Fruit fly (Drosophila melanogaster) whole organism, adult: Measurements from ENCODE around the gene CG14070.

Experiments
- CG11617 ChIP-seq: fragments of 200-800 bp; sonication (Bioruptor generic); optimal IDR thresholded peaks from 2 replicates; lab custom pipeline; 2017; ENCODE audit warnings: mild to moderate bottlenecking, missing biosample characterization, missing genetic modification reagents, missing genetic modification characterization
- CG12768 ChIP-seq: fragments of 200-800 bp; sonication (Bioruptor generic); optimal IDR thresholded peaks from 2 replicates; lab custom pipeline; 2017; ENCODE audit warnings: missing biosample characterization, missing genetic modification characterization, mild to moderate bottlenecking, moderate library complexity, missing genetic modification reagents
- CG14711 ChIP-seq: fragments of 200-800 bp; sonication (Bioruptor generic); optimal IDR thresholded peaks from 2 replicates; lab custom pipeline; 2018; ENCODE audit warnings: missing biosample characterization, mild to moderate bottlenecking, missing genetic modification characterization, moderate library complexity
- CG1620 ChIP-seq: fragments of 200-800 bp; sonication (Bioruptor generic); optimal IDR thresholded peaks from 2 replicates; lab custom pipeline; 2016; ENCODE audit warnings: missing biosample characterization, missing genetic modification characterization
- CG33017 ChIP-seq: fragments of 200-800 bp; sonication (Bioruptor generic); optimal IDR thresholded peaks from 2 replicates; lab custom pipeline; 2018; ENCODE audit warnings: missing biosample characterization, mild to moderate bottlenecking, missing genetic modification characterization, moderate library complexity
- CG5204 ChIP-seq: fragments of 200-800 bp; sonication (Bioruptor generic); optimal IDR thresholded peaks from 2 replicates; lab custom pipeline; 2016; ENCODE audit warnings: missing biosample characterization, missing genetic modification characterization
- CG7045 ChIP-seq: fragments of 200-800 bp; sonication (Bioruptor generic); optimal IDR thresholded peaks from 2 replicates; lab custom pipeline; 2017; ENCODE audit warnings: missing biosample characterization, mild to moderate bottlenecking, missing genetic modification characterization
- CG7101 ChIP-seq: fragments of 200-800 bp; sonication (Bioruptor generic); optimal IDR thresholded peaks from 2 replicates; lab custom pipeline; 2018; ENCODE audit warnings: missing biosample characterization, mild to moderate bottlenecking, missing genetic modification characterization, moderate library complexity
- Clk ChIP-seq: fragments of 200-800 bp; sonication (Bioruptor generic); optimal IDR thresholded peaks from 2 replicates; lab custom pipeline; 2017; ENCODE audit warnings: missing biosample characterization, missing genetic modification characterization
- Crg-1 ChIP-seq: fragments of 200-800 bp; sonication (Bioruptor generic); optimal IDR thresholded peaks from 2 replicates; lab custom pipeline; 2016; ENCODE audit warnings: missing biosample characterization, missing genetic modification characterization
- Hr96 ChIP-seq: fragments of 200-800 bp; sonication (Bioruptor generic); optimal IDR thresholded peaks from 2 replicates; lab custom pipeline; 2016; ENCODE audit warnings: missing biosample characterization, missing genetic modification characterization
- Mnt ChIP-seq: fragments of 200-800 bp; sonication (Bioruptor generic); optimal IDR thresholded peaks from 2 replicates; lab custom pipeline; 2016; ENCODE audit warnings: missing biosample characterization, mild to moderate bottlenecking, missing genetic modification characterization
- bab1 ChIP-seq: fragments of 200-800 bp; sonication (Bioruptor generic); optimal IDR thresholded peaks from 3 replicates; lab custom pipeline; 2019; ENCODE audit warnings: missing biosample characterization, mild to moderate bottlenecking, missing genetic modification characterization, moderate library complexity
- cic ChIP-seq: fragments of 200-800 bp; sonication (Bioruptor generic); optimal IDR thresholded peaks from 2 replicates; lab custom pipeline; 2017; ENCODE audit warnings: missing biosample characterization, mild to moderate bottlenecking, missing genetic modification characterization, moderate library complexity
- cnc ChIP-seq, 2 experiments: fragments of >200 bp; optimal IDR thresholded peaks; 2 replicates each; lab custom pipeline; 2017
- kay ChIP-seq: fragments of 200-800 bp; sonication (Bioruptor generic); peaks from one replicate; lab custom pipeline; 2016; ENCODE audit warnings: missing biosample characterization, missing genetic modification characterization, borderline replicate concordance
- ovo ChIP-seq: fragments of 200-800 bp; sonication (Bioruptor generic); optimal IDR thresholded peaks from 2 replicates; lab custom pipeline; 2016; ENCODE audit warnings: missing biosample characterization, missing genetic modification characterization
- pad ChIP-seq: fragments of 200-800 bp; sonication (Bioruptor generic); optimal IDR thresholded peaks from 3 replicates; lab custom pipeline; 2017; ENCODE audit warnings: missing biosample characterization, missing genetic modification characterization, mild to moderate bottlenecking, moderate library complexity, missing genetic modification reagents
- tj ChIP-seq: fragments of 200-800 bp; sonication (Bioruptor generic); optimal IDR thresholded peaks from 3 replicates; lab custom pipeline; 2017; ENCODE audit warnings: missing biosample characterization, mild to moderate bottlenecking, missing genetic modification characterization, moderate library complexity
- toe ChIP-seq: fragments of 200-800 bp; sonication (Bioruptor generic); optimal IDR thresholded peaks from 2 replicates; lab custom pipeline; 2016; ENCODE audit warnings: missing biosample characterization, missing genetic modification characterization

The CG14070 gene

DNA sequence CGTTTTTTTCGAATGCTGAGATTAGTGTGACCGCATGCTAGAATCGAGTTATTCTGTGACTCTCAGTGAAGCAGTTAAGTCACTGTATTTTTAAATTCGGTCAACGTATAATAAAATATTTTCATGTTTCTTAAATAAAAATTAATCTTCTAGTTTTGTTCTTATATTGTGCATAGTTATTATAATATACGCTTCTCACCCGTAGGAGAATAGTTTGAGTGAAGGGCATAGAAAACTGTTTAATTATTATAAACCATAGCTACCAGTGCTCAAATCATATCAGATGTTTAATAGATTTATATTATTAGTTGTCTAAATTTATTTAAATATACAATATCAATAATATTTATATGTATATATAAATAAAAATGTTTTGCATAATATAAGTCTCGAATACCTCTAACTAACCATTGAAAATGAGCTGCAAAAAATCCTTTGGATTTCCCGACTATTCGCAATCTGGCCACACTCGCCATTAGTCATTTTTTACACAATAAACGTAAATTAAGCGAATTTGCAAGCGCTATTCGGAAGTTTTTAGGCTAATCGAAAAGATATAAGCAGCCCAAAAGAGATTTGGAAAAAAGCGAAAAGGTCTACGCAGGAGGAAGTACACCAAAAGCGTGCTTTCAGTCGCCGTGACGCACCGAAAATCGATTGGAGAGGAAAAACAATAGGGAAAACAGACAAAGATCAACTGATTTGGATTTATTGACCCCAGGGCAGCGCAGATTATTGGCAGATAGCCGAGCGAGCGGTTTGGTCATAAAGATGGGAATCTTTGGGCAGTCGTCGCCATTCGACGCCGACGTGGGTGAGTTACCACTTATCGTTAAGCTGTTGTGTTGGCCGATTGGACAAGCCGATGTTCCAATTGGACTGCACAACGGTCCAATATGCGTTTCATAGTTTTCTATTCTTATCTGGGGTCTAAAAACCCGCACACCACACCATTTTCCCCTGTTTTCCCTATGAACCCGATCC, 43.2 kb downstream of the CG14070 start, which contains the start of the genes aurB and Stam:
Gene aurB (minus strand): TSS at position 31 of the 984 bp plus-strand sequence.
Gene Stam (plus strand): TSS at position 473 of the 984 bp plus-strand sequence.
- peak; percentile 65 for TF ChIP-seq CG33017 (tag; lab: Kevin White, UChicago)
- peak; percentile 61 for TF ChIP-seq CG14711 (tag; lab: Kevin White, UChicago)
- TF ChIP-seq bab1 (GFP tag; lab: Kevin White, UChicago), result peak; percentile 58
- no peak for TF ChIP-seq CG1620 (GFP tag; lab: Kevin White, UChicago)
- no peak for TF ChIP-seq cnc (optimal IDR thresholded peaks at IDR 0.05; lab: Kevin White, UChicago)
- peak; percentile 3 for TF ChIP-seq Mnt (GFP tag; lab: Kevin White, UChicago)
- peak; percentile 23 for TF ChIP-seq CG12768 (GFP tag; lab: Kevin White, UChicago)
- peak; percentile 35 for TF ChIP-seq CG7045 (GFP tag; lab: Kevin White, UChicago)
- TF ChIP-seq CG7101 (tag; lab: Kevin White, UChicago), result peak; percentile 70
- peak; percentile 29 for TF ChIP-seq pad (GFP tag; lab: Kevin White, UChicago)
- peak; percentile 35 for TF ChIP-seq tj (GFP tag; lab: Kevin White, UChicago)
- TF ChIP-seq kay (GFP tag; lab: Kevin White, UChicago), result peak; percentile 90
- peak; percentile 48 for TF ChIP-seq toe (GFP tag; lab: Kevin White, UChicago)
- peak; percentile 14 for TF ChIP-seq Crg-1 (GFP tag; lab: Kevin White, UChicago)
- TF ChIP-seq ovo (GFP tag; lab: Kevin White, UChicago), result no peak
- TF ChIP-seq Clk (GFP tag; lab: Kevin White, UChicago), result no peak
- TF ChIP-seq CG11617 (GFP tag; lab: Kevin White, UChicago), result peak; percentile 77
- TF ChIP-seq CG5204 (GFP tag; lab: Kevin White, UChicago), result peak; percentile 9
- TF ChIP-seq cic, result no peak
- TF ChIP-seq Hr96 (GFP tag; lab: Kevin White, UChicago), result no peak

DNA sequence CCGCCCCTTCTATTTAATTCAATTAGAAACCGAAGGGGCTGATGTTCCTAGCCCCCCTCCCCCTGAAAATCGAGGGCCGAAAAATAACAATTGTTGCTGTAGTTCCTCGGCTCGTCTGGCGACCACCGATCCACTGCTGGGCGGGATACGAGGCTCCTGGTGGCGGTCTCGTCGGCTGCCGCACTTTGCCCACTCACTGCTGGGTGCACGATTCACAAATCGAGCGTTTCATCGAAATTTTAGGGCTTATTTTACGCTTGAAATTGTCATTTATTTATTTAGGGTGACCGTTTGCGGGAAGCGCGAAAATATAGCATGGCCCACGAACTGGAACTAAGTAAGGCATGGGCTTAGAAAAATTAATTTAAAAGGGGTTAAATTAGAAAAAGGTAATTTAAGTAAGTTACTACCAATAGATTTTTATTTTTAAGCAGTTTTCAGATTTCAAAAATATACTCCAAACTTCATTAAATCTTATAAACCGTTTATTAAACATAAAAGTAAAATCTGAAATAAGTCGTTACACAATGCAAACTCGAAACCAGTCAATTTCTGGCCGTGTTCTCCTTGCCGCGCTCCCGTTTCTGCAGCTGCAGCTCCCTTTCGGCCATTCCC, 45.1 kb downstream of the CG14070 start, which contains the start of gene Dnz1:
Gene Dnz1 (minus strand): TSS at position 317 of the 615 bp plus-strand sequence.
- TF ChIP-seq CG7101 (tag; lab: Kevin White, UChicago) (peak; percentile 61), pad (GFP tag; lab: Kevin White, UChicago) (peak; percentile 10), CG11617 (GFP tag; lab: Kevin White, UChicago) (peak; percentile 45), kay (GFP tag; lab: Kevin White, UChicago) (peak; percentile 31), Hr96 (GFP tag; lab: Kevin White, UChicago) (no peak), CG1620 (GFP tag; lab: Kevin White, UChicago) (peak; percentile 8), CG33017 (tag; lab: Kevin White, UChicago) (peak; percentile 30), toe (GFP tag; lab: Kevin White, UChicago) (peak; percentile 12), bab1 (GFP tag; lab: Kevin White, UChicago) (peak; percentile 30), Crg-1 (GFP tag; lab: Kevin White, UChicago) (peak; percentile 2), cnc (optimal IDR thresholded peaks at IDR 0.05; lab: Kevin White, UChicago) (no peak), CG7045 (GFP tag; lab: Kevin White, UChicago) (peak; percentile 62), CG12768 (GFP tag; lab: Kevin White, UChicago) (no peak), Mnt (GFP tag; lab: Kevin White, UChicago) (no peak), CG14711 (tag; lab: Kevin White, UChicago) (peak; percentile 59), tj (GFP tag; lab: Kevin White, UChicago) (peak; percentile 15), ovo (GFP tag; lab: Kevin White, UChicago) (no peak), Clk (GFP tag; lab: Kevin White, UChicago) (no peak), cic (no peak), CG5204 (GFP tag; lab: Kevin White, UChicago) (peak; percentile 34)

DNA sequence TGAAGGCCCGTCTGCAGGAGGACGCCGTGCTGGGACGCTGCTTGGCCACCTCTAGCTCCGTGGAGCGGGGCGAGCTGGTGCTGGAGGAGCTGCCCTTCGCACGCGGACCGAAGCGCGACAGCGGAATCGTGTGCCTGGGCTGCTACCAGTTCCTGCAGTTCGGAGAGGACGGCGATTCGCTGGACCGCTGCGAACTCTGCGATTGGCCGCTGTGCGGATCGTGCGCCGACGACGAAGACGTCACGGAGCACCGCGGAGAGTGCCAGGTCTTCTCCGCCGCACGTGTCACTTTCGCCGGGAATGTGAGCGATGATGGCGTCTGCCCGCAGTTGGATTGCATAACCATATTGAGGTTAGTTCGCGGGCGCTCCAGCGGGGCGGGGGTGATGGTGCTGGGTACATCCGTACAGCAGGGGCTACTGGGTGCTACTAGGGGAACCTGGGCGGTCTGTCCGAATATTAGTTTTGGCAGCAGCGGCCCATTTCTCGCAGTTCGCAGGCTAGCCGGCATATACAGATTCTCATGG, 50.2 kb downstream of the CG14070 start:
- TF ChIP-seq CG12768 (GFP tag; lab: Kevin White, UChicago) (peak; percentile 36), Clk (GFP tag; lab: Kevin White, UChicago) (no peak)
